Worm (Caenorhabditis elegans): ENCODE data around the gene ifc-1.

The ifc-1 gene

ce11 chrV:2909525-2909924 is 28.3 kb downstream of the ifc-1 start, which contains the start of gene zmp-3:
Gene zmp-3, minus strand, starts transcription at chrV:2909625.
- TF ChIP-seq daf-19 (GFP tag; conservative IDR thresholded peaks at IDR 0.05) = no peak
- peak; percentile 28 for TF ChIP-seq nhr-28 (tag; optimal IDR thresholded peaks at IDR 0.05)

DNA sequence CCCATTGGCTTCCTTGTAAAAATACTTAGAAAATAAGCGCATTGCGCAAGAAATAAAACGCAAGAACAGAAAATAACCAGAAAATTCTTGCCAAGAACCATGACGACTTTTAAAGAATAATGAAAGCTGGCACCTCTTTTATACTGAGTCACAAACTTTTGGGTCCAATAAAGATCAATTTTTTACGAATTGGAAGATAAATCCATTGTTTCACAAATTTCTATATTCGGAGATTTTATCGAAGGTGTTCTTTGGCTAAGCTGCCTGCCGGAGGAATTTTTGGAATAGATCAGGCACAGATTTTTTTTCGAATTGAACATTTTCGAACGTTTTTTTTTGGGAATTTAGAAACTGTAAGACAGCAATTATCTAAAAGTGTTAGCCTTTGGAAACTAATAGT is 31.7 kb downstream of the ifc-1 start, which contains the start of gene C31B8.9:
C31B8.9 (minus strand) TSS at position 101 of the 400 bp plus-strand sequence.
- TF ChIP-seq aha-1 (tag) (peak; percentile 79), unc-130 (GFP tag; optimal IDR thresholded peaks at IDR 0.05) (no peak)

- TF ChIP-seq tra-1 (GFP tag; IDR thresholded peaks at IDR 0.05) (no peak), ama-1 (optimal IDR thresholded peaks at IDR 0.05) (no peak), php-3 (GFP tag; IDR thresholded peaks at IDR 0.05) (no peak), madf-9 (GFP tag; conservative IDR thresholded peaks at IDR 0.05) (no peak), nhr-77 (tag; optimal IDR thresholded peaks at IDR 0.05) (no peak), nhr-111 (GFP tag; optimal IDR thresholded peaks at IDR 0.05) (no peak), unc-130 (GFP tag; optimal IDR thresholded peaks at IDR 0.05) (no peak), mxl-2 (GFP tag; conservative IDR thresholded peaks at IDR 0.05) (no peak), vab-7 (GFP tag; IDR thresholded peaks at IDR 0.05) (no peak), zip-11 (GFP tag; IDR thresholded peaks at IDR 0.05) (no peak), nhr-76 (tag; optimal IDR thresholded peaks at IDR 0.05) (no peak)
These were observed 32.8 kb downstream of the ifc-1 start, which contains the start of gene srh-146 for ce11 chrV:2913948-2914347. Gene srh-146, plus strand, starts transcription at chrV:2914248.

ce11 chrV:2920125-2920524 is 38.9 kb downstream of the ifc-1 start:
- TF ChIP-seq snpc-1.2 (GFP tag; IDR thresholded peaks at IDR 0.05) = 0 out of 2 replicates have a peak, but pooled peaks have one; percentile 42
- no peak for TF ChIP-seq lin-15B (tag; optimal IDR thresholded peaks at IDR 0.05)

- TF ChIP-seq ZK337.2 (GFP tag; IDR thresholded peaks at IDR 0.05) = no peak
- no peak for TF ChIP-seq daf-8 (GFP tag; IDR thresholded peaks at IDR 0.05)
- TF ChIP-seq arid-1 (GFP tag; conservative IDR thresholded peaks at IDR 0.05) = no peak
- no peak for TF ChIP-seq ceh-28 (tag; optimal IDR thresholded peaks at IDR 0.05)
- no peak for TF ChIP-seq daf-19 (GFP tag; conservative IDR thresholded peaks at IDR 0.05)
- no peak for TF ChIP-seq nhr-102 (tag; optimal IDR thresholded peaks at IDR 0.05)
- TF ChIP-seq rbr-2 (tag; optimal IDR thresholded peaks at IDR 0.05) = no peak
- no peak for TF ChIP-seq ztf-7 (tag; optimal IDR thresholded peaks at IDR 0.05)
- no peak for TF ChIP-seq nhr-76 (tag; optimal IDR thresholded peaks at IDR 0.05)
These were observed 41.4 kb downstream of the ifc-1 start, which contains the start of gene srh-38 for ce11 chrV:2922594-2922993. Gene srh-38, minus strand, starts transcription at chrV:2922694.

ce11 chrV:2927553-2927952 is 46.4 kb downstream of the ifc-1 start, which contains the start of gene C31B8.12:
Gene C31B8.12, minus strand, starts transcription at chrV:2927653.
- TF ChIP-seq nhr-25 (tag; optimal IDR thresholded peaks at IDR 0.05; ENCODE audit: borderline replicate concordance, insufficient read depth) = no peak
- TF ChIP-seq ceh-44 (GFP tag; IDR thresholded peaks at IDR 0.05) = no peak
- no peak for TF ChIP-seq nhr-102 (tag; optimal IDR thresholded peaks at IDR 0.05)
- no peak for TF ChIP-seq nhr-42 (GFP tag; IDR thresholded peaks at IDR 0.05)
- TF ChIP-seq jun-1 (tag; optimal IDR thresholded peaks at IDR 0.05) = no peak
- TF ChIP-seq mxl-3 (GFP tag; optimal IDR thresholded peaks at IDR 0.05) = no peak
- TF ChIP-seq ZK337.2 (GFP tag; IDR thresholded peaks at IDR 0.05) = no peak
- TF ChIP-seq zfp-2 (tag; optimal IDR thresholded peaks at IDR 0.05) = no peak
- TF ChIP-seq ceh-28 (tag; optimal IDR thresholded peaks at IDR 0.05) = no peak
- TF ChIP-seq tra-1 (GFP tag; IDR thresholded peaks at IDR 0.05) = no peak

ce11 chrV:2929753-2930152 is 48.6 kb downstream of the ifc-1 start, which contains the start of gene C31B8.16:
Gene C31B8.16, plus strand, starts transcription at chrV:2930053.
- TF ChIP-seq zfp-3 (GFP tag; conservative IDR thresholded peaks at IDR 0.05) = no peak
- TF ChIP-seq attf-4 (tag; optimal IDR thresholded peaks at IDR 0.05) = no peak
- TF ChIP-seq aly-2 (tag; optimal IDR thresholded peaks at IDR 0.05) = no peak
- TF ChIP-seq nhr-76 (tag; optimal IDR thresholded peaks at IDR 0.05) = no peak
- TF ChIP-seq mep-1 (tag; optimal IDR thresholded peaks at IDR 0.05) = no peak
- no peak for TF ChIP-seq unc-39 (tag; optimal IDR thresholded peaks at IDR 0.05)
- no peak for TF ChIP-seq lim-7 (GFP tag; IDR thresholded peaks at IDR 0.05)
- no peak for TF ChIP-seq ceh-62 (tag; optimal IDR thresholded peaks at IDR 0.05)
- no peak for TF ChIP-seq php-3 (GFP tag; IDR thresholded peaks at IDR 0.05)

All from whole organism, L4 larva.